Worm (Caenorhabditis elegans) whole organism, L4 larva: Measurements from ENCODE around the gene C05C10.7.

ENCODE experiments used
- D1046.2 ChIP-seq: fragments of 200-800 bp; sonication (Bioruptor generic); IDR thresholded peaks from 2 replicates; pipeline ENCODE4 v1.3.6; 2022; ENCODE audit warnings: missing genetic modification characterization, missing compliant biosample characterization
- F10B5.3 ChIP-seq: sonication (generic microtip); optimal IDR thresholded peaks from 2 replicates; lab custom pipeline; 2016; ENCODE audit warnings: mild to moderate bottlenecking, missing genetic modification characterization, missing compliant biosample characterization
- F37D6.2 ChIP-seq: sonication (generic microtip); optimal IDR thresholded peaks from 2 replicates; lab custom pipeline; 2016; ENCODE audit warnings: mild to moderate bottlenecking, missing genetic modification characterization, missing compliant biosample characterization
- F44E2.7 ChIP-seq: fragments of 200-800 bp; sonication (Bioruptor generic); IDR thresholded peaks from 2 replicates; pipeline ENCODE4 v2.1.2; 2022; ENCODE audit warnings: missing genetic modification characterization, missing compliant biosample characterization
- Y105C5A.15 ChIP-seq: fragments of 200-800 bp; sonication (Bioruptor generic); IDR thresholded peaks from 2 replicates; pipeline ENCODE4 v1.3.6; 2022; ENCODE audit warnings: missing genetic modification characterization, missing compliant biosample characterization
- Y5F2A.4 ChIP-seq: fragments of 200-800 bp; sonication (Bioruptor generic); optimal IDR thresholded peaks from 2 replicates; lab custom pipeline; 2018; ENCODE audit warnings: mild to moderate bottlenecking, missing genetic modification characterization, missing compliant biosample characterization
- Y75B8A.6 ChIP-seq: fragments of 200-800 bp; sonication (Bioruptor generic); IDR thresholded peaks from 2 replicates; pipeline ENCODE4 v1.3.6; 2022; ENCODE audit warnings: missing genetic modification reagents, missing genetic modification characterization, missing compliant biosample characterization
- ZK337.2 ChIP-seq: fragments of 200-800 bp; sonication (Bioruptor generic); IDR thresholded peaks from 2 replicates; pipeline ENCODE4 v1.3.6; 2022; ENCODE audit warnings: missing genetic modification reagents, missing genetic modification characterization, missing compliant biosample characterization
- ZK546.5 ChIP-seq, 2 experiments: sonication (generic microtip); optimal IDR thresholded peaks; 2 replicates each; lab custom pipeline; 2017; ENCODE audit warnings: missing biosample characterization in 2 of 2, missing genetic modification characterization in 2 of 2
- aly-2 ChIP-seq: sonication (generic microtip); optimal IDR thresholded peaks from 2 replicates; lab custom pipeline; 2018; ENCODE audit warnings: missing biosample characterization, missing genetic modification characterization
- ama-1 ChIP-seq: fragments of 150-350 bp; optimal IDR thresholded peaks from 2 replicates; lab custom pipeline; 2014; ENCODE audit warnings: inconsistent platforms, mixed read lengths
- ceh-32 ChIP-seq: sonication (generic microtip); optimal IDR thresholded peaks from 2 replicates; lab custom pipeline; 2016; ENCODE audit warnings: mild to moderate bottlenecking, missing genetic modification characterization, missing compliant biosample characterization; ENCODE audit not compliant: poor library complexity
- ceh-44 ChIP-seq: fragments of 200-800 bp; sonication (Bioruptor generic); IDR thresholded peaks from 2 replicates; pipeline ENCODE4 v1.3.6; 2022; ENCODE audit warnings: missing genetic modification reagents, missing genetic modification characterization, missing compliant biosample characterization
- cey-2 ChIP-seq: sonication (generic microtip); optimal IDR thresholded peaks from 3 replicates; lab custom pipeline; 2017; ENCODE audit warnings: missing genetic modification characterization, mild to moderate bottlenecking, missing compliant biosample characterization, antibody characterized with exemption, borderline replicate concordance; ENCODE audit not compliant: insufficient read depth
- daf-12 ChIP-seq: fragments of 150-350 bp; optimal IDR thresholded peaks from 2 replicates; lab custom pipeline; 2014; ENCODE audit warnings: missing biosample characterization, missing genetic modification reagents, missing genetic modification characterization
- daf-8 ChIP-seq: fragments of 200-800 bp; sonication (Bioruptor generic); IDR thresholded peaks from 2 replicates; pipeline ENCODE4 v1.3.6; 2022; ENCODE audit warnings: missing genetic modification characterization, missing compliant biosample characterization
- dmd-6 ChIP-seq: fragments of 200-800 bp; sonication (Bioruptor generic); IDR thresholded peaks from 2 replicates; pipeline ENCODE4 v1.3.6; 2022; ENCODE audit warnings: missing genetic modification reagents, missing genetic modification characterization, missing compliant biosample characterization
- dmd-9 ChIP-seq: fragments of 200-800 bp; sonication (Bioruptor generic); IDR thresholded peaks from 2 replicates; pipeline ENCODE4 v1.3.6; 2022; ENCODE audit warnings: missing genetic modification reagents, missing genetic modification characterization, missing compliant biosample characterization
- dpl-1 ChIP-seq: fragments of 150-350 bp; optimal IDR thresholded peaks from 2 replicates; lab custom pipeline; 2014; ENCODE audit warnings: missing biosample characterization, missing genetic modification reagents, missing genetic modification characterization
- duxl-1 ChIP-seq: sonication (generic microtip); optimal IDR thresholded peaks from 2 replicates; lab custom pipeline; 2016; ENCODE audit warnings: mild to moderate bottlenecking, missing genetic modification characterization, moderate library complexity, missing compliant biosample characterization; ENCODE audit not compliant: poor library complexity
- fos-1 ChIP-seq: fragments of 150-350 bp; optimal IDR thresholded peaks from 2 replicates; lab custom pipeline; 2014; ENCODE audit warnings: missing biosample characterization, missing genetic modification characterization
- hif-1 ChIP-seq, 2 experiments: sonication (generic microtip); optimal IDR thresholded peaks; 2 replicates each; lab custom pipeline; 2016 to 2017; ENCODE audit warnings: missing compliant biosample characterization in 2 of 2, missing genetic modification characterization in 2 of 2, missing genetic modification reagents in 2 of 2, missing genotype in 2 of 2, mild to moderate bottlenecking in 1 of 2
- hlh-11 ChIP-seq: fragments of 200-800 bp; sonication (Bioruptor generic); optimal IDR thresholded peaks from 2 replicates; lab custom pipeline; 2018; ENCODE audit warnings: mild to moderate bottlenecking, missing genetic modification characterization, missing compliant biosample characterization
- hlh-30 ChIP-seq: sonication (generic microtip); optimal IDR thresholded peaks from 2 replicates; lab custom pipeline; 2017; ENCODE audit warnings: antibody characterized with exemption, mild to moderate bottlenecking, missing genetic modification characterization, missing compliant biosample characterization; ENCODE audit not compliant: insufficient read depth
- lin-29 ChIP-seq: fragments of 200-800 bp; sonication (Bioruptor generic); IDR thresholded peaks from 2 replicates; pipeline ENCODE4 v1.3.6; 2022; ENCODE audit warnings: missing genetic modification reagents, missing genetic modification characterization, missing compliant biosample characterization
- lin-38 ChIP-seq: fragments of 200-800 bp; sonication (Bioruptor generic); IDR thresholded peaks from 2 replicates; pipeline ENCODE4 v1.3.6; 2022; ENCODE audit warnings: missing genetic modification reagents, missing genetic modification characterization, missing compliant biosample characterization
- lsy-2 ChIP-seq, 2 experiments: fragments of 150-350 bp in 1 of 2; sonication (generic microtip) in 1 of 2; optimal IDR thresholded peaks; 2 replicates each; lab custom pipeline; 2014 to 2017; ENCODE audit warnings: missing biosample characterization in 2 of 2, missing genetic modification characterization in 2 of 2
- madf-5 ChIP-seq, 2 experiments: fragments of 200-800 bp; sonication (Bioruptor generic); IDR thresholded peaks; 2 replicates each; pipeline ENCODE4 v1.3.6; 2022; ENCODE audit warnings: missing compliant biosample characterization in 2 of 2, missing genetic modification characterization in 2 of 2
- mdl-1 ChIP-seq, 2 experiments: fragments of 150-350 bp in 1 of 2; sonication (generic microtip) in 1 of 2; optimal IDR thresholded peaks; 2 replicates each; lab custom pipeline; 2014 to 2017; ENCODE audit warnings: missing biosample characterization in 2 of 2, missing genetic modification characterization in 2 of 2
- mdt-29 ChIP-seq: fragments of 200-800 bp; sonication (Bioruptor generic); IDR thresholded peaks from 2 replicates; pipeline ENCODE4 v1.3.6; 2022; ENCODE audit warnings: missing genetic modification reagents, missing genetic modification characterization, missing compliant biosample characterization
- mxl-2 ChIP-seq: fragments of 200-800 bp; sonication (Bioruptor generic); conservative IDR thresholded peaks from 2 replicates; pipeline ENCODE4 v1.3.6; 2022; ENCODE audit warnings: missing genetic modification reagents, missing genetic modification characterization, missing compliant biosample characterization
- mxl-3 ChIP-seq: fragments of 200-800 bp; sonication (Bioruptor generic); optimal IDR thresholded peaks from 2 replicates; lab custom pipeline; 2018; ENCODE audit warnings: mild to moderate bottlenecking, missing genetic modification characterization, missing compliant biosample characterization
- nhr-11 ChIP-seq: fragments of 150-350 bp; optimal IDR thresholded peaks from 2 replicates; lab custom pipeline; 2014; ENCODE audit warnings: missing biosample characterization, missing genetic modification characterization
- nhr-111 ChIP-seq: fragments of 200-800 bp; sonication (Bioruptor generic); optimal IDR thresholded peaks from 2 replicates; lab custom pipeline; 2018; ENCODE audit warnings: mild to moderate bottlenecking, missing genetic modification characterization, missing compliant biosample characterization
- nhr-25 ChIP-seq: sonication (generic microtip); optimal IDR thresholded peaks from 2 replicates; lab custom pipeline; 2017; ENCODE audit warnings: missing genetic modification characterization, mild to moderate bottlenecking, missing compliant biosample characterization, antibody characterized with exemption, moderate library complexity, borderline replicate concordance; ENCODE audit not compliant: insufficient read depth
- nhr-41 ChIP-seq: fragments of 200-800 bp; sonication (Bioruptor generic); IDR thresholded peaks from 2 replicates; pipeline ENCODE4 v1.3.6; 2022; ENCODE audit warnings: missing genetic modification reagents, missing genetic modification characterization, missing compliant biosample characterization
- nhr-42 ChIP-seq: fragments of 200-800 bp; sonication (Bioruptor generic); IDR thresholded peaks from 2 replicates; pipeline ENCODE4 v1.3.6; 2022; ENCODE audit warnings: missing genetic modification characterization, missing compliant biosample characterization
- pha-4 ChIP-seq, 2 experiments: fragments of 150-350 bp in 1 of 2; fragments of 200-800 bp in 1 of 2; sonication (Bioruptor generic) in 1 of 2; IDR thresholded peaks in 1 of 2; optimal IDR thresholded peaks in 1 of 2; 2 replicates each; pipeline versions ENCODE4 v1.3.6 to Lab custom; 2014 to 2022; ENCODE audit warnings: missing genetic modification characterization in 2 of 2, missing genetic modification reagents in 2 of 2, missing biosample characterization in 1 of 2, missing compliant biosample characterization in 1 of 2
- saeg-2 ChIP-seq: fragments of 200-800 bp; sonication (Bioruptor generic); IDR thresholded peaks from 2 replicates; pipeline ENCODE4 v1.3.6; 2022; ENCODE audit warnings: missing genetic modification reagents, missing genetic modification characterization, missing compliant biosample characterization
- skn-1 ChIP-seq: fragments of 150-350 bp; optimal IDR thresholded peaks from 2 replicates; lab custom pipeline; 2014; ENCODE audit warnings: missing biosample characterization, missing genetic modification characterization
- snpc-4 ChIP-seq: fragments of 150-350 bp; optimal IDR thresholded peaks from 2 replicates; lab custom pipeline; 2014; ENCODE audit warnings: missing biosample characterization, missing genetic modification characterization
- spr-1 ChIP-seq: sonication (generic microtip); optimal IDR thresholded peaks from 2 replicates; lab custom pipeline; 2016; ENCODE audit warnings: mild to moderate bottlenecking, missing genetic modification characterization, missing compliant biosample characterization
- tag-97 ChIP-seq: fragments of 200-800 bp; sonication (Bioruptor generic); IDR thresholded peaks from 2 replicates; pipeline ENCODE4 v1.3.6; 2022; ENCODE audit warnings: missing genetic modification characterization, missing compliant biosample characterization
- tra-1 ChIP-seq: fragments of 200-800 bp; sonication (Bioruptor generic); IDR thresholded peaks from 2 replicates; pipeline ENCODE4 v1.3.6; 2022; ENCODE audit warnings: missing genetic modification reagents, missing genetic modification characterization, missing compliant biosample characterization
- unc-130 ChIP-seq: sonication (generic microtip); optimal IDR thresholded peaks from 2 replicates; lab custom pipeline; 2016; ENCODE audit warnings: missing genetic modification reagents, missing genetic modification characterization, missing compliant biosample characterization
- unc-39 ChIP-seq: sonication (generic microtip); optimal IDR thresholded peaks from 2 replicates; lab custom pipeline; 2017; ENCODE audit warnings: missing biosample characterization, missing genetic modification characterization
- unc-62 ChIP-seq, 3 experiments: fragments of 150-350 bp in 1 of 3; sonication (generic microtip); optimal IDR thresholded peaks in 2 of 3; peaks in 1 of 3; 1 replicate in 1 of 3; 2 replicates in 2 of 3; lab custom pipeline; 2014 to 2017; ENCODE audit warnings: missing biosample characterization in 3 of 3, missing genetic modification characterization in 3 of 3, missing genetic modification reagents in 3 of 3, missing genotype in 1 of 3
- zfp-3 ChIP-seq: fragments of 200-800 bp; sonication (Bioruptor generic); conservative IDR thresholded peaks from 2 replicates; pipeline ENCODE4 v1.3.6; 2022; ENCODE audit warnings: missing genetic modification reagents, missing genetic modification characterization, missing compliant biosample characterization
- zip-2 ChIP-seq: fragments of 150-350 bp; optimal IDR thresholded peaks from 2 replicates; lab custom pipeline; 2014; ENCODE audit warnings: missing biosample characterization, missing genetic modification characterization

C05C10.7 gene

DNA sequence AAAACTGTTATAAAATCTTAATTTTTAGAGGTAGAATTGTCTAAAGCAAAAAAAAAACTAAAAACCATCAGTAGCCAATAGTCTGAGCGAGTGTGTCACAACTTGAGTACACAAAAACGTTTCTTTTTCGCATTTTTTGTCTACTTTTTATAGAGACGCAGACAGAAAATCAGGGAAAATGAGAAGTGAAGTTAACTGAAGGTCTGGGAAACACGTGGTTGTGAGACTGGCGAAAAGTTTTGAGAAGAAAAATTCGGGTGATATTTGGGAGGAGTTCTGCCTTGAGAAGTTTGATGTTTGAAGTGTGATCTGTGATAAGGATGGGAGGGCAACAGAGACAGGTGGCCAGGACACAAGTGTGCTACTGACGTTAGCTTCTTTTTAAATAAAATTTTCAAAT lies 1.2 kb downstream of the C05C10.7 start (continued):
- TF ChIP-seq zfp-3 (no peak), skn-1 (no peak), unc-130 (GFP tag; lab: Kevin White, UChicago) (peak; percentile 13), ama-1 (lab: Kevin White, UChicago) (peak; percentile 90), unc-39 (tag; lab: Kevin White, UChicago) (no peak), daf-12 (tag; lab: Kevin White, UChicago) (no peak), Y75B8A.6 (no peak), tra-1 (GFP tag; lab: Robert Waterston, UW) (peak; percentile 84), mxl-3 (GFP tag; lab: Kevin White, UChicago) (peak; percentile 100), aly-2 (no peak), Y105C5A.15 (GFP tag; lab: Robert Waterston, UW) (no peak), hlh-30 (tag; lab: Kevin White, UChicago) (peak; percentile 97), lsy-2 (tag; optimal IDR thresholded peaks at IDR 0.05; lab: Kevin White, UChicago) (peak; percentile 7 to 88), lin-29 (GFP tag; lab: Robert Waterston, UW) (0 out of 2 replicates have a peak, but pooled peaks have one; percentile 14), F37D6.2 (no peak), madf-5 (GFP tag; IDR thresholded peaks at IDR 0.05; lab: Robert Waterston, UW) (no peak), duxl-1 (no peak), cey-2 (tag; lab: Kevin White, UChicago) (peak; percentile 91), dpl-1 (GFP tag; lab: Kevin White, UChicago) (peak; percentile 64), saeg-2 (GFP tag; lab: Robert Waterston, UW) (no peak), nhr-25 (tag; lab: Kevin White, UChicago) (peak; percentile 7), nhr-11 (tag; lab: Kevin White, UChicago) (peak; percentile 99), dmd-9 (GFP tag; lab: Robert Waterston, UW) (no peak), F44E2.7 (GFP tag; lab: Robert Waterston, UW) (no peak), ceh-44 (GFP tag; lab: Robert Waterston, UW) (no peak), tag-97 (GFP tag; lab: Robert Waterston, UW) (no peak), ceh-32 (no peak), unc-62 (GFP tag; optimal IDR thresholded peaks at IDR 0.05 in 1 of 2; lab: Kevin White, UChicago) (peak in 1 of 2 experiments; percentile 64), unc-62 (tag; optimal IDR thresholded peaks at IDR 0.05; lab: Kevin White, UChicago) (no peak), daf-8 (GFP tag; lab: Robert Waterston, UW) (no peak), nhr-41 (no peak), hlh-11 (tag; lab: Kevin White, UChicago) (peak; percentile 94), spr-1 (tag; lab: Kevin White, UChicago) (peak; percentile 47), hif-1 (tag; optimal IDR thresholded peaks at IDR 0.05; lab: Kevin White, UChicago) (peak in 1 of 2 experiments; percentile 53), snpc-4 (tag; lab: Kevin White, UChicago) (no peak), fos-1 (tag; lab: Kevin White, UChicago) (no peak), D1046.2 (GFP tag; lab: Robert Waterston, UW) (no peak), mdl-1 (tag; optimal IDR thresholded peaks at IDR 0.05; lab: Kevin White, UChicago) (peak; percentile 41 to 91), mxl-2 (no peak), zip-2 (tag; lab: Kevin White, UChicago) (peak; percentile 8), mdt-29 (GFP tag; lab: Robert Waterston, UW) (no peak), pha-4 (GFP tag; IDR thresholded peaks at IDR 0.05; lab: Robert Waterston, UW) (no peak), pha-4 (tag; optimal IDR thresholded peaks at IDR 0.05; lab: Kevin White, UChicago) (peak; percentile 33), dmd-6 (peak; percentile 93), ZK546.5 (tag; optimal IDR thresholded peaks at IDR 0.05; lab: Kevin White, UChicago) (no peak), Y5F2A.4 (no peak), F10B5.3 (no peak), lin-38 (GFP tag; lab: Robert Waterston, UW) (0 out of 2 replicates have a peak, but pooled peaks have one; percentile 28), nhr-42 (GFP tag; lab: Robert Waterston, UW) (no peak), nhr-111 (GFP tag; lab: Kevin White, UChicago) (no peak), ZK337.2 (GFP tag; lab: Robert Waterston, UW) (no peak)
